Fruit fly (Drosophila melanogaster) whole organism, embryonic: ENCODE data around the gene Tcs4.

Experiments used
- Atf-2 ChIP-seq: fragments of 200-800 bp; sonication (Bioruptor generic); optimal IDR thresholded peaks from 2 replicates; lab custom pipeline; 2016; ENCODE audit warnings: missing biosample characterization, missing genetic modification characterization
- Atf6 ChIP-seq: fragments of 200-800 bp; sonication (Bioruptor generic); IDR thresholded peaks from 2 replicates; pipeline ENCODE4 v1.3.6; 2022; ENCODE audit warnings: missing biosample characterization, missing genetic modification characterization
- Bgb ChIP-seq: fragments of 200-800 bp; sonication (Bioruptor generic); IDR thresholded peaks from 2 replicates; pipeline ENCODE4 v1.3.6; 2022; ENCODE audit warnings: missing biosample characterization, missing genetic modification characterization; ENCODE audit not compliant: partially characterized antibody
- CG10654 ChIP-seq: fragments of 200-800 bp; sonication (Bioruptor generic); optimal IDR thresholded peaks from 2 replicates; lab custom pipeline; 2016; ENCODE audit warnings: missing biosample characterization, missing genetic modification characterization
- CG11456 ChIP-seq: fragments of 200-800 bp; sonication (Bioruptor generic); IDR thresholded peaks from 3 replicates; pipeline ENCODE4 v1.3.6; 2022; ENCODE audit warnings: missing biosample characterization, missing genetic modification characterization
- CG11695 ChIP-seq: fragments of 200-800 bp; sonication (Bioruptor generic); IDR thresholded peaks from 3 replicates; pipeline ENCODE4 v1.3.6; 2022; ENCODE audit warnings: missing biosample characterization, missing genetic modification characterization
- CG12299 ChIP-seq: fragments of 200-800 bp; sonication (Bioruptor generic); optimal IDR thresholded peaks from 2 replicates; lab custom pipeline; 2018; ENCODE audit warnings: missing biosample characterization, mild to moderate bottlenecking, missing genetic modification characterization
- CG13123 ChIP-seq: fragments of 200-800 bp; sonication (Bioruptor generic); optimal IDR thresholded peaks from 2 replicates; lab custom pipeline; 2016; ENCODE audit warnings: missing biosample characterization, missing genetic modification characterization
- CG14014 ChIP-seq: fragments of 200-800 bp; sonication (Bioruptor generic); IDR thresholded peaks from 2 replicates; pipeline ENCODE4 v1.3.6; 2022; ENCODE audit warnings: missing biosample characterization, missing genetic modification characterization
- CG15514 ChIP-seq: fragments of 200-800 bp; sonication (Bioruptor generic); optimal IDR thresholded peaks from 3 replicates; lab custom pipeline; 2017; ENCODE audit warnings: missing biosample characterization, missing genetic modification characterization, mild to moderate bottlenecking, moderate library complexity, missing genetic modification reagents
- CG15696 ChIP-seq: fragments of 200-800 bp; sonication (Bioruptor generic); optimal IDR thresholded peaks from 2 replicates; lab custom pipeline; 2019; ENCODE audit warnings: missing biosample characterization, mild to moderate bottlenecking, missing genetic modification characterization, moderate library complexity
- CG17385 ChIP-seq: fragments of 200-800 bp; sonication (Bioruptor generic); optimal IDR thresholded peaks from 3 replicates; lab custom pipeline; 2018; ENCODE audit warnings: missing biosample characterization, mild to moderate bottlenecking, missing genetic modification characterization
- CG18764 ChIP-seq: fragments of 200-800 bp; sonication (Bioruptor generic); optimal IDR thresholded peaks from 3 replicates; lab custom pipeline; 2016; ENCODE audit warnings: missing biosample characterization, missing genetic modification characterization
- CG2120 ChIP-seq: fragments of 200-800 bp; sonication (Bioruptor generic); optimal IDR thresholded peaks from 3 replicates; lab custom pipeline; 2016; ENCODE audit warnings: missing biosample characterization, missing genetic modification characterization
- CG33557 ChIP-seq: fragments of 200-800 bp; sonication (Bioruptor generic); optimal IDR thresholded peaks from 2 replicates; lab custom pipeline; 2019; ENCODE audit warnings: missing biosample characterization, mild to moderate bottlenecking, missing genetic modification characterization, moderate library complexity
- CG34422 ChIP-seq: fragments of 200-800 bp; sonication (Bioruptor generic); IDR thresholded peaks from 3 replicates; pipeline ENCODE4 v1.3.6; 2022; ENCODE audit warnings: missing biosample characterization, missing genetic modification characterization
- CG7372 ChIP-seq: fragments of 200-800 bp; sonication (Bioruptor generic); IDR thresholded peaks from 2 replicates; pipeline ENCODE4 v1.3.6; 2022; ENCODE audit warnings: missing biosample characterization, missing genetic modification characterization
- CG7928 ChIP-seq: fragments of 200-800 bp; sonication (Bioruptor generic); optimal IDR thresholded peaks from 2 replicates; lab custom pipeline; 2017; ENCODE audit warnings: missing biosample characterization, mild to moderate bottlenecking, missing genetic modification characterization
- D ChIP-seq, 2 experiments: fragments of 200-800 bp in 1 of 2; fragments of >200 bp in 1 of 2; sonication (Bioruptor generic) in 1 of 2; optimal IDR thresholded peaks; 2 replicates in 1 of 2; 3 replicates in 1 of 2; lab custom pipeline; 2017; ENCODE audit warnings: mild to moderate bottlenecking in 1 of 2, missing biosample characterization in 1 of 2, missing genetic modification characterization in 1 of 2, missing genetic modification reagents in 1 of 2
- Dp ChIP-seq: fragments of 200-800 bp; sonication (Bioruptor generic); optimal IDR thresholded peaks from 2 replicates; lab custom pipeline; 2018; ENCODE audit warnings: missing biosample characterization, mild to moderate bottlenecking, missing genetic modification characterization, moderate library complexity
- Drgx ChIP-seq: fragments of 200-800 bp; sonication (Bioruptor generic); IDR thresholded peaks from 2 replicates; pipeline ENCODE4 v1.3.6; 2022; ENCODE audit warnings: missing biosample characterization, missing genetic modification characterization
- E2f2 ChIP-seq: fragments of 200-800 bp; sonication (Bioruptor generic); IDR thresholded peaks from 2 replicates; pipeline ENCODE4 v1.3.6; 2022; ENCODE audit warnings: missing biosample characterization, missing genetic modification characterization
- Elba2 ChIP-seq: fragments of 200-800 bp; sonication (Bioruptor generic); optimal IDR thresholded peaks from 3 replicates; lab custom pipeline; 2016; ENCODE audit warnings: missing biosample characterization, missing genetic modification characterization
- Ets65A ChIP-seq: fragments of 200-800 bp; sonication (Bioruptor generic); peaks from one replicate; lab custom pipeline; 2016; ENCODE audit warnings: missing biosample characterization, missing genetic modification characterization
- Gsc ChIP-seq: fragments of 200-800 bp; sonication (Bioruptor generic); IDR thresholded peaks from 2 replicates; pipeline ENCODE4 v1.3.6; 2022; ENCODE audit warnings: missing biosample characterization, missing genetic modification characterization
- HLH54F ChIP-seq: fragments of 200-800 bp; sonication (Bioruptor generic); optimal IDR thresholded peaks from 3 replicates; lab custom pipeline; 2016; ENCODE audit warnings: missing biosample characterization, missing genetic modification characterization
- Hsf ChIP-seq: fragments of 200-800 bp; sonication (Bioruptor generic); optimal IDR thresholded peaks from 3 replicates; lab custom pipeline; 2016; ENCODE audit warnings: missing biosample characterization, missing genetic modification characterization
- Nf-YB ChIP-seq: fragments of 200-800 bp; sonication (Bioruptor generic); optimal IDR thresholded peaks from 3 replicates; lab custom pipeline; 2019; ENCODE audit warnings: missing biosample characterization, mild to moderate bottlenecking, missing genetic modification characterization, moderate library complexity
- Pdp1 ChIP-seq, 2 experiments: fragments of 200-800 bp; sonication (Bioruptor generic); optimal IDR thresholded peaks; 3 replicates each; lab custom pipeline; 2016; ENCODE audit warnings: missing biosample characterization in 2 of 2, missing genetic modification characterization in 2 of 2, mild to moderate bottlenecking in 1 of 2, moderate library complexity in 1 of 2
- Rfx ChIP-seq: fragments of 200-800 bp; sonication (Bioruptor generic); IDR thresholded peaks from 2 replicates; pipeline ENCODE4 v1.3.6; 2022; ENCODE audit warnings: missing biosample characterization, missing genetic modification characterization
- Sry-β ChIP-seq: fragments of 200-800 bp; sonication (Bioruptor generic); optimal IDR thresholded peaks from 2 replicates; lab custom pipeline; 2018; ENCODE audit warnings: missing biosample characterization, mild to moderate bottlenecking, missing genetic modification characterization, moderate library complexity
- Sry-δ ChIP-seq: fragments of 200-800 bp; sonication (Bioruptor generic); optimal IDR thresholded peaks from 2 replicates; lab custom pipeline; 2016; ENCODE audit warnings: missing biosample characterization, missing genetic modification characterization
- Ssrp ChIP-seq: fragments of 200-800 bp; sonication (Bioruptor generic); optimal IDR thresholded peaks from 2 replicates; lab custom pipeline; 2018; ENCODE audit warnings: missing biosample characterization, mild to moderate bottlenecking, missing genetic modification characterization, moderate library complexity
- TFAM ChIP-seq: fragments of 200-800 bp; sonication (Bioruptor generic); optimal IDR thresholded peaks from 2 replicates; lab custom pipeline; 2017; ENCODE audit warnings: missing biosample characterization, missing genetic modification characterization, inconsistent platforms
- Taf1 ChIP-seq: fragments of 200-800 bp; sonication (Bioruptor generic); IDR thresholded peaks from 2 replicates; pipeline ENCODE4 v1.3.6; 2022; ENCODE audit warnings: missing biosample characterization, missing genetic modification characterization
- Xrp1 ChIP-seq: fragments of 200-800 bp; sonication (Bioruptor generic); IDR thresholded peaks from 2 replicates; pipeline ENCODE4 v1.3.6; 2022; ENCODE audit warnings: missing biosample characterization, missing genetic modification characterization
- ara ChIP-seq: fragments of 200-800 bp; sonication (Bioruptor generic); IDR thresholded peaks from 2 replicates; pipeline ENCODE4 v1.3.6; 2022; ENCODE audit warnings: missing biosample characterization, missing genetic modification characterization
- btn ChIP-seq: fragments of 200-800 bp; sonication (Bioruptor generic); optimal IDR thresholded peaks from 2 replicates; lab custom pipeline; 2016; ENCODE audit warnings: missing biosample characterization, missing genetic modification characterization
- chif ChIP-seq, 2 experiments: fragments of 200-800 bp; sonication (Bioruptor generic); optimal IDR thresholded peaks; 3 replicates each; lab custom pipeline; 2016; ENCODE audit warnings: missing biosample characterization in 2 of 2, missing genetic modification characterization in 2 of 2
- corto ChIP-seq: fragments of 200-800 bp; sonication (Bioruptor generic); optimal IDR thresholded peaks from 2 replicates; lab custom pipeline; 2016; ENCODE audit warnings: missing biosample characterization, mild to moderate bottlenecking, missing genetic modification characterization, moderate library complexity
- dm ChIP-seq: fragments of 200-800 bp; sonication (Bioruptor generic); optimal IDR thresholded peaks from 3 replicates; lab custom pipeline; 2016; ENCODE audit warnings: missing biosample characterization, missing genetic modification characterization
- eve ChIP-seq, 2 experiments: fragments of >200 bp; optimal IDR thresholded peaks; 2 replicates each; lab custom pipeline; 2017; ENCODE audit warnings: missing biosample characterization in 2 of 2, missing genetic modification characterization in 2 of 2
- gfzf ChIP-seq: fragments of 200-800 bp; sonication (Bioruptor generic); optimal IDR thresholded peaks from 2 replicates; lab custom pipeline; 2016; ENCODE audit warnings: missing biosample characterization, mild to moderate bottlenecking, missing genetic modification characterization, moderate library complexity
- gsb ChIP-seq: fragments of 200-800 bp; sonication (Bioruptor generic); IDR thresholded peaks from 2 replicates; pipeline ENCODE4 v1.3.6; 2022; ENCODE audit warnings: missing biosample characterization, missing genetic modification characterization
- kay ChIP-seq: fragments of 200-800 bp; sonication (Bioruptor generic); optimal IDR thresholded peaks from 2 replicates; lab custom pipeline; 2016; ENCODE audit warnings: missing biosample characterization, missing genetic modification characterization
- kni ChIP-seq: fragments of 200-800 bp; sonication (Bioruptor generic); optimal IDR thresholded peaks from 3 replicates; lab custom pipeline; 2017; ENCODE audit warnings: mild to moderate bottlenecking, missing biosample characterization, missing genetic modification reagents, missing genetic modification characterization
- mld ChIP-seq: fragments of 200-800 bp; sonication (Bioruptor generic); IDR thresholded peaks from 3 replicates; pipeline ENCODE4 v1.3.6; 2022; ENCODE audit warnings: missing biosample characterization, missing genetic modification characterization; ENCODE audit not compliant: partially characterized antibody
- trem ChIP-seq: fragments of 200-800 bp; optimal IDR thresholded peaks from 3 replicates; lab custom pipeline; 2019; ENCODE audit warnings: missing biosample characterization, mild to moderate bottlenecking, missing genetic modification characterization, moderate library complexity
- wdn ChIP-seq: fragments of 200-800 bp; sonication (Bioruptor generic); IDR thresholded peaks from 2 replicates; pipeline ENCODE4 v1.3.6; 2022; ENCODE audit warnings: missing biosample characterization, missing genetic modification characterization
- yki ChIP-seq: fragments of >200 bp; optimal IDR thresholded peaks from 3 replicates; lab custom pipeline; 2018

The Tcs4 gene

dm6 chrX:19704083-19704482 lies 2.5 kb upstream of the Tcs4 start, which contains the start of the genes CG14230 and CG14232 (continued):
- TF ChIP-seq gfzf (GFP tag; lab: Kevin White, UChicago) (peak; percentile 87), kni (GFP tag; lab: Kevin White, UChicago) (no peak), CG17385 (GFP tag; lab: Kevin White, UChicago) (no peak), CG18764 (peak; percentile 21), Elba2 (GFP tag; lab: Kevin White, UChicago) (peak; percentile 47), Sry-δ (GFP tag; lab: Kevin White, UChicago) (peak; percentile 14), E2f2 (GFP tag; lab: Robert Waterston, UW) (peak; percentile 51), Ets65A (GFP tag; lab: Kevin White, UChicago) (peak; percentile 90), dm (GFP tag; lab: Kevin White, UChicago) (peak; percentile 84), Rfx (0 out of 2 replicates have a peak, but pooled peaks have one; percentile 23), Pdp1 (GFP tag; optimal IDR thresholded peaks at IDR 0.05; lab: Kevin White, UChicago) (peak in 1 of 2 experiments; percentile 28), CG2120 (peak; percentile 42)

DNA sequence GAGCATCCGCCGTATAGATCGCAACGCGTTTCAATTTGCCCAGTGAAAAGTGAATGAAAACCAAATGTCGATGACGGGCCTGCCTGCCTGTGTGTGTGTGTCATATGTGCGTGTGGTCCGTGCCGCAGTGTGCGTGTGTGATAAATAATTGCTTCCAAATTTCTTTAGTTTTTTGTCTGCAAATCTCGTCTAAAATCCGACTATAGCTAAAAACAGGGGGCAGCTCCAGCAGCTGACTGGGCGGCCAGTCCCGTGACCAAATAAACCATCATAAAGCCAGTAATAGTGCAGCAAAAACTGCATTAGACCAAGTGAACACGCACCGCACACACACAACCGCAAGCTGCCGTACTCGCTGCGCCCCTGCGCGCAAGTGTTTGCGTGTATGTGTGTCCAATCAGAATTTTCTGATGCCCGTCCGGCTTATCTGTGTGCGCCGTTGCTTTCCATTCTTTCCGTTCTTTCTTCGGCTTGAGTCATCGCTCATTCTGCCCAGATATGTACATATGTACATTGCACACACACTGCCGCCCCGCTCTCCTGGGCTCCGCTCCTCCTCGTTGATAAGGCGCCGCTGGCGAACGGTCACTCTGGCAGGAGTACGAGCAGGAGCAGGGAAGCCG lies 4.2 kb downstream of the Tcs4 start:
- TF ChIP-seq D (optimal IDR thresholded peaks at IDR 0.05; lab: Kevin White, UChicago) = no peak
- TF ChIP-seq D (GFP tag; optimal IDR thresholded peaks at IDR 0.05; lab: Kevin White, UChicago) = no peak
- no peak for TF ChIP-seq Drgx (GFP tag; lab: Robert Waterston, UW)
- TF ChIP-seq Nf-YB (GFP tag; lab: Kevin White, UChicago) = peak; percentile 83
- TF ChIP-seq CG11456 = 0 out of 3 replicates have a peak, but pooled peaks have one; percentile 22
- no peak for TF ChIP-seq Ssrp (tag; lab: Kevin White, UChicago)
- no peak for TF ChIP-seq CG7928 (GFP tag; lab: Kevin White, UChicago)
- no peak for TF ChIP-seq wdn (GFP tag; lab: Robert Waterston, UW)
- TF ChIP-seq CG15514 (GFP tag; lab: Kevin White, UChicago) = no peak
- no peak for TF ChIP-seq CG10654 (GFP tag; lab: Kevin White, UChicago)
- TF ChIP-seq Atf-2 (GFP tag; lab: Kevin White, UChicago) = no peak
- peak; percentile 21; the same call in 1 of the 2 replicates for TF ChIP-seq ara
- no peak for TF ChIP-seq Hsf (GFP tag; lab: Kevin White, UChicago)
- TF ChIP-seq Atf6 (GFP tag; lab: Robert Waterston, UW) = no peak
- no peak for TF ChIP-seq trem (tag; lab: Kevin White, UChicago)
- no peak for TF ChIP-seq Dp
- TF ChIP-seq CG12299 (tag; lab: Kevin White, UChicago) = no peak
- no peak for TF ChIP-seq gsb (GFP tag; lab: Robert Waterston, UW)
- peak; percentile 17 for TF ChIP-seq CG33557
- peak; percentile 44 for TF ChIP-seq CG15696 (tag; lab: Kevin White, UChicago)
- no peak for TF ChIP-seq CG34422
- TF ChIP-seq mld (GFP tag; lab: Robert Waterston, UW) = no peak
- no peak for TF ChIP-seq yki (lab: Kevin White, UChicago)
- TF ChIP-seq CG11695 (GFP tag; lab: Robert Waterston, UW) = no peak
- TF ChIP-seq TFAM (GFP tag; lab: Kevin White, UChicago) = no peak
- TF ChIP-seq chif (GFP tag; optimal IDR thresholded peaks at IDR 0.05; lab: Kevin White, UChicago) = no peak
- no peak for TF ChIP-seq Xrp1
- no peak for TF ChIP-seq btn
- no peak for TF ChIP-seq eve (GFP tag; optimal IDR thresholded peaks at IDR 0.05; lab: Kevin White, UChicago)
- no peak for TF ChIP-seq CG14014 (GFP tag; lab: Robert Waterston, UW)
- TF ChIP-seq Gsc (GFP tag; lab: Robert Waterston, UW) = no peak
- no peak for TF ChIP-seq Bgb (GFP tag; lab: Robert Waterston, UW)
- no peak for TF ChIP-seq corto (GFP tag; lab: Kevin White, UChicago)
- no peak for TF ChIP-seq CG13123 (GFP tag; lab: Kevin White, UChicago)
- TF ChIP-seq Sry-β (GFP tag; lab: Kevin White, UChicago) = no peak
- TF ChIP-seq Taf1 (GFP tag; lab: Robert Waterston, UW) = no peak
- no peak for TF ChIP-seq CG7372 (GFP tag; lab: Robert Waterston, UW)
- no peak for TF ChIP-seq HLH54F (GFP tag; lab: Kevin White, UChicago)
- peak; percentile 21 for TF ChIP-seq kay (GFP tag; lab: Kevin White, UChicago)
